Fruit fly (Drosophila melanogaster): ENCODE measurements around the gene Dtd.
A peak's percentile ranks its signal among the peaks of the same experiment; 100 is the strongest.

Dtd gene

DNA sequence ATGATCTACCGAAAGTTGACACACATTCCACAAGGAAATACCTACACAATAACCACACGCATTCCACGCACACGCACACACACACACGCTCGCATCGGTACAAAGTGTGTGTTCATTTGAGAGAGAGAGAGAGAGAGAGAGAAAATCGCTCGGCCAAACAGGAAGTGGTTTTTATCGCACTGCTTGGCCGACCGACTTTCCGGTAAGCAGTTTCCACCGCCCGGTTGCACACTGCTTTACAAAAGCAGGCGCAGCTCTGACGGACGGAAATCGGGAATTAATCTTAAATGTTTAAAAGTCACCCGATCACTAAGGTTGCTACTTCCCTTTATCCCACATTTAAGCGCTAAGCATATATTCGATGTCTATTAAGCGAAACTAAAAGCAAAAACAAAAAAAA, 37.1 kb upstream of the Dtd start (continued):
- TF ChIP-seq oc (tag; optimal IDR thresholded peaks at IDR 0.05) (no peak), C15 (GFP tag; IDR thresholded peaks at IDR 0.05) (0 out of 3 replicates have a peak, but pooled peaks have one; percentile 53), ara (GFP tag; IDR thresholded peaks at IDR 0.05) (peak; percentile 83), odd (GFP tag; optimal IDR thresholded peaks at IDR 0.05) (peak; percentile 59), CG4854 (GFP tag; optimal IDR thresholded peaks at IDR 0.05) (no peak), sna (GFP tag; IDR thresholded peaks at IDR 0.05; ENCODE audit: partially characterized antibody) (no peak), CG4404 (GFP tag; IDR thresholded peaks at IDR 0.05) (peak; percentile 63), luna (GFP tag; optimal IDR thresholded peaks at IDR 0.05) (no peak), CG30403 (GFP tag; optimal IDR thresholded peaks at IDR 0.05) (peak; percentile 23), CG6813 (GFP tag; optimal IDR thresholded peaks at IDR 0.05) (peak; percentile 82), Hmr (GFP tag; optimal IDR thresholded peaks at IDR 0.05) (peak; percentile 51), CoRest (tag; optimal IDR thresholded peaks at IDR 0.05) (peak; percentile 63), Gsc (GFP tag; IDR thresholded peaks at IDR 0.05) (0 out of 2 replicates have a peak, but pooled peaks have one; percentile 19), Neu2 (GFP tag; optimal IDR thresholded peaks at IDR 0.05; ENCODE audit: borderline replicate concordance) (peak; percentile 61), bbx (GFP tag; IDR thresholded peaks at IDR 0.05; ENCODE audit: partially characterized antibody) (no peak), dati (GFP tag; IDR thresholded peaks at IDR 0.05) (peak; percentile 59; the same call in 1 of the 2 replicates), ap (GFP tag; IDR thresholded peaks at IDR 0.05) (peak; percentile 67), CG17385 (GFP tag; optimal IDR thresholded peaks at IDR 0.05) (peak; percentile 67), CG13296 (GFP tag; optimal IDR thresholded peaks at IDR 0.05) (no peak), Poxn (GFP tag; IDR thresholded peaks at IDR 0.05) (no peak), pros (GFP tag; optimal IDR thresholded peaks at IDR 0.05) (peak; percentile 41), scrt (GFP tag; optimal IDR thresholded peaks at IDR 0.05) (no peak), sim (GFP tag; IDR thresholded peaks at IDR 0.05) (peak; percentile 68; the same call in 1 of the 2 replicates), CG6272 (GFP tag; IDR thresholded peaks at IDR 0.05) (peak; percentile 41; the same call in 1 of the 2 replicates), CG7271 (tag; optimal IDR thresholded peaks at IDR 0.05) (peak; percentile 98), tll (GFP tag; optimal IDR thresholded peaks at IDR 0.05) (peak in 1 of 2 experiments; percentile 41), aop (GFP tag; IDR thresholded peaks at IDR 0.05) (peak; percentile 28; the same call in 1 of the 2 replicates), wdn (GFP tag; IDR thresholded peaks at IDR 0.05) (no peak), CG3726 (GFP tag; IDR thresholded peaks at IDR 0.05) (0 out of 3 replicates have a peak, but pooled peaks have one; percentile 38), CG10654 (GFP tag; optimal IDR thresholded peaks at IDR 0.05) (peak; percentile 59), eyg (GFP tag; optimal IDR thresholded peaks at IDR 0.05) (peak; percentile 54), tx (GFP tag; optimal IDR thresholded peaks at IDR 0.05) (peak; percentile 2), Bgb (GFP tag; IDR thresholded peaks at IDR 0.05; ENCODE audit: partially characterized antibody) (no peak), Hr78 (GFP tag; optimal IDR thresholded peaks at IDR 0.05) (no peak), CG11695 (GFP tag; IDR thresholded peaks at IDR 0.05) (no peak), peb (GFP tag; IDR thresholded peaks at IDR 0.05) (peak; percentile 43; the same call in 1 of the 2 replicates), sens (GFP tag) (peak; percentile 89), CG11560 (tag; IDR thresholded peaks at IDR 0.05) (no peak), CG8478 (optimal IDR thresholded peaks at IDR 0.05) (no peak), cwo (GFP tag; optimal IDR thresholded peaks at IDR 0.05) (no peak), Dll (GFP tag; IDR thresholded peaks at IDR 0.05; ENCODE audit: partially characterized antibody) (no peak), hkb (optimal IDR thresholded peaks at IDR 0.05) (no peak), hkb (GFP tag; IDR thresholded peaks at IDR 0.05) (no peak; the same call in 1 of the 2 replicates), ham (GFP tag; IDR thresholded peaks at IDR 0.05) (no peak), CG15011 (GFP tag; optimal IDR thresholded peaks at IDR 0.05) (peak; percentile 42), HLH4C (GFP tag; IDR thresholded peaks at IDR 0.05; ENCODE audit: partially characterized antibody) (no peak), pum (GFP tag; optimal IDR thresholded peaks at IDR 0.05) (no peak), pzg (GFP tag; optimal IDR thresholded peaks at IDR 0.05) (no peak), CG34422 (GFP tag; IDR thresholded peaks at IDR 0.05) (no peak), Bteb2 (GFP tag; optimal IDR thresholded peaks at IDR 0.05) (no peak), CG10321 (GFP tag; IDR thresholded peaks at IDR 0.05) (peak; percentile 41; the same call in 1 of the 2 replicates)

Data from whole organism, embryonic.